Fruit fly (Drosophila melanogaster): ENCODE measurements around the gene CG13255.

The CG13255 gene

DNA sequence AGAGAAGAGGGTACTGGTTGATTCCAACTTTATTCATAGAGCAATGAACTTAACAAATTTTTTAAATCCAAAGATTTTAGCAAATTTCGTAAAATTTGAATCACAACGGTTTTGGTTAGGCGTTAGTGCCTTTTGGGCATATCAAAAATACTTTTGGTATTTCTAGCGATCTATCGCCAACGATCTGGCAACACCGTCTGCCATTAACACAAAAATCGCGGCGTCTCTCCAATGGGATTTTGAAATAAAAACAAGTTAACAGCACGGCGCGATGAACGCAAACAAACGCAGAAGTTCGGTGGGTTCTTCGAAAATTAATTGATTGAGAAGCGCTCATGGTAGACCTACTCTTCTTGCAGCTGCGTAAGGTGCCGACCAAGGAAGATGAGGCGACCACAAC, 37.1 kb upstream of the CG13255 start, which contains the start of gene Spc105R (continued):
- no peak for TF ChIP-seq D19A (tag; optimal IDR thresholded peaks at IDR 0.05)
- no peak for TF ChIP-seq stc (GFP tag; IDR thresholded peaks at IDR 0.05)
- no peak for TF ChIP-seq Doc2 (GFP tag; IDR thresholded peaks at IDR 0.05)
- no peak for TF ChIP-seq grn (GFP tag; optimal IDR thresholded peaks at IDR 0.05)
- peak; percentile 47 for TF ChIP-seq Sin3A (optimal IDR thresholded peaks at IDR 0.05)
- TF ChIP-seq mam (GFP tag; optimal IDR thresholded peaks at IDR 0.05), result no peak
- no peak for TF ChIP-seq dati (GFP tag; IDR thresholded peaks at IDR 0.05)
- TF ChIP-seq CG2712 (tag; optimal IDR thresholded peaks at IDR 0.05), result no peak
- no peak for TF ChIP-seq Usf (GFP tag; optimal IDR thresholded peaks at IDR 0.05)
- peak; percentile 65 for TF ChIP-seq Elba2 (GFP tag; optimal IDR thresholded peaks at IDR 0.05)
- peak; percentile 39 for TF ChIP-seq Scr (GFP tag; IDR thresholded peaks at IDR 0.05; ENCODE audit: partially characterized antibody)
- no peak for TF ChIP-seq Kr (GFP tag; optimal IDR thresholded peaks at IDR 0.05)
- peak; percentile 46 for TF ChIP-seq CTCF (GFP tag; optimal IDR thresholded peaks at IDR 0.05)
- TF ChIP-seq CG6654 (GFP tag; optimal IDR thresholded peaks at IDR 0.05), result no peak
- TF ChIP-seq Dll (GFP tag; IDR thresholded peaks at IDR 0.05; ENCODE audit: partially characterized antibody), result peak; percentile 53; the same call in 2 of the 4 replicates
- TF ChIP-seq shn (GFP tag; optimal IDR thresholded peaks at IDR 0.05), result no peak
- TF ChIP-seq inv (GFP tag; IDR thresholded peaks at IDR 0.05; ENCODE audit: partially characterized antibody), result no peak

DNA sequence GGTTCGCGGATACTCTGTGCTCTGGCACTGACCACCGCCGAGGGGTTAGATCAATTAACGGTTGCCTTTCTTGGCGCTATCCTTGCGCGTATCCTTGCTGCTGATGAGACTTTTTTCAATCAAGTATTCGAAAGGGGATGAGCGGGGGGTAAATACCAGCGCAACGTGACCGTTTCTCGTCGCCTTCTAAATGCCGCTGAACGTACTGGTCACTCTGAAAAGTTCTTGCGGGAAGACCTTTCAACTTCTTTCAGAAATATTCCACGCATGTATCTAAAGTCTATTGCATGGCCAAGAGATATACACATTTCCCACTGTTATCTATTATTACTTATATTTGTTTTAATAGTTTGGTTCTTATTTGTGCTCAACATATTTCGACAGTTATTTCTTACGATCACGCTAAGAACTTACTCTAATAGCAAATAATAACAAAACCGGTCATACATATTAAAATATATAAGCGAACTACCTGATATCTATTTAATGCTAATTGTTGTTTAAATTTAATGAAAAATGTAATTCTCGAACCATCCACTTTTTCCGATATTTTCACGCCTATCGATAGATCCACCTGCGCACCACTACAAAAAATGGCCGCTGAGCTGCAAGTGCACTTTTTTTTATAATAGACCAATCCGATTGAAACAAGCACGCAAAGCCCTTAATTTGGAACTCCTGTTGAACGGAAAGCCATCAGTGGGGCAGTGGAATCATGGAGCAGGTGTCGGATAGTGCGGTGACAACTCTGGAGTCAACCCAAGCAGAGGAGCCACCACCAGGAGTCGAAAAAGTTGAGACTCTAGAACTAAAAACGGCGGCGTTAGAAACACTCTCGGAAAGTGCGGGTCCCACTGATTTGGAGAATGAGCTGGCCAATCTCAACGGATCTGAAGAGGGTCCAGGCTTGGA, 27.9 kb upstream of the CG13255 start, which contains the start of the genes CG3634 and HIPP1:
CG3634 (minus strand) TSS at position 185 of the 912 bp plus-strand sequence.
HIPP1 (plus strand) TSS at position 582 of the 912 bp plus-strand sequence.
- no peak for TF ChIP-seq CG5180 (GFP tag; optimal IDR thresholded peaks at IDR 0.05)
- TF ChIP-seq Doc3 (GFP tag; IDR thresholded peaks at IDR 0.05; ENCODE audit: partially characterized antibody), result peak; percentile 50; the same call in 1 of the 3 replicates
- TF ChIP-seq CG10267 (tag; optimal IDR thresholded peaks at IDR 0.05), result peak; percentile 57
- no peak for TF ChIP-seq CG4360 (GFP tag; IDR thresholded peaks at IDR 0.05)
- no peak for TF ChIP-seq CG13123 (GFP tag; optimal IDR thresholded peaks at IDR 0.05)
- no peak for TF ChIP-seq Abd-B (GFP tag; optimal IDR thresholded peaks at IDR 0.05)
- TF ChIP-seq sqz (GFP tag; optimal IDR thresholded peaks at IDR 0.05), result no peak
- peak; percentile 78 for TF ChIP-seq CG30020 (tag; optimal IDR thresholded peaks at IDR 0.05)
- peak; percentile 75 for TF ChIP-seq Scr (GFP tag; IDR thresholded peaks at IDR 0.05; ENCODE audit: partially characterized antibody)
- peak; percentile 54 for TF ChIP-seq CG12391 (tag; optimal IDR thresholded peaks at IDR 0.05)
- no peak for TF ChIP-seq CG17359 (tag; optimal IDR thresholded peaks at IDR 0.05)
- TF ChIP-seq CG11456 (GFP tag; IDR thresholded peaks at IDR 0.05), result 0 out of 3 replicates have a peak, but pooled peaks have one; percentile 14
- no peak for TF ChIP-seq Side (GFP tag; optimal IDR thresholded peaks at IDR 0.05)
- peak; percentile 53 for TF ChIP-seq CoRest (tag; optimal IDR thresholded peaks at IDR 0.05)
- peak; percentile 75 for TF ChIP-seq CG13287 (GFP tag; IDR thresholded peaks at IDR 0.05; ENCODE audit: partially characterized antibody)
- no peak for TF ChIP-seq Dek (tag; optimal IDR thresholded peaks at IDR 0.05)
- peak; percentile 37 for TF ChIP-seq Max (GFP tag; optimal IDR thresholded peaks at IDR 0.05)
- 0 out of 2 replicates have a peak, but pooled peaks have one; percentile 5 for TF ChIP-seq CG6689 (GFP tag; IDR thresholded peaks at IDR 0.05)
- no peak for TF ChIP-seq CG5953 (GFP tag; IDR thresholded peaks at IDR 0.05)
- no peak for TF ChIP-seq fd102C (GFP tag; optimal IDR thresholded peaks at IDR 0.05)
- no peak for TF ChIP-seq eve (GFP tag; optimal IDR thresholded peaks at IDR 0.05)
- TF ChIP-seq CG13775 (GFP tag; optimal IDR thresholded peaks at IDR 0.05), result peak; percentile 10
- peak; percentile 97 for TF ChIP-seq phol (tag; optimal IDR thresholded peaks at IDR 0.05)
- TF ChIP-seq CG17912 (GFP tag; optimal IDR thresholded peaks at IDR 0.05), result no peak
- peak; percentile 36 for TF ChIP-seq CG2120 (GFP tag; optimal IDR thresholded peaks at IDR 0.05)
- TF ChIP-seq Dll (GFP tag; IDR thresholded peaks at IDR 0.05; ENCODE audit: partially characterized antibody), result peak; percentile 77
- no peak for TF ChIP-seq fd96Cb (tag; optimal IDR thresholded peaks at IDR 0.05)
- TF ChIP-seq CG34224 (GFP tag; IDR thresholded peaks at IDR 0.05; ENCODE audit: partially characterized antibody), result peak; percentile 73
- no peak for TF ChIP-seq CG16779 (GFP tag; IDR thresholded peaks at IDR 0.05)
- TF ChIP-seq CG2116 (GFP tag; optimal IDR thresholded peaks at IDR 0.05), result peak; percentile 71
- no peak for TF ChIP-seq CG7357 (GFP tag; IDR thresholded peaks at IDR 0.05)
- TF ChIP-seq pros (GFP tag; optimal IDR thresholded peaks at IDR 0.05), result no peak
- TF ChIP-seq CG15073 (GFP tag; optimal IDR thresholded peaks at IDR 0.05), result no peak

Data from whole organism, embryonic.